Worm (Caenorhabditis elegans) whole organism, mixed stage, embryonic: Measurements from ENCODE around the gene C08F8.3.
"Not testable (repeated sequence)": the region's sequence is repeated elsewhere in the genome, so short reads cannot be mapped to it uniquely, and the experiment has no call there.

ENCODE experiments used
- blmp-1 ChIP-seq: fragments of 150-350 bp; optimal IDR thresholded peaks from 2 replicates; lab custom pipeline; 2014; ENCODE audit warnings: missing biosample characterization, missing genetic modification characterization
- ceh-39 ChIP-seq: fragments of 150-350 bp; optimal IDR thresholded peaks from 2 replicates; lab custom pipeline; 2014; ENCODE audit warnings: missing biosample characterization, missing genetic modification characterization
- ceh-83 ChIP-seq: fragments of 200-800 bp; sonication (Bioruptor generic); optimal IDR thresholded peaks from 2 replicates; lab custom pipeline; 2018; ENCODE audit warnings: mild to moderate bottlenecking, missing genetic modification characterization, missing compliant biosample characterization
- drap-1 ChIP-seq: fragments of 200-800 bp; sonication (Bioruptor generic); optimal IDR thresholded peaks from 3 replicates; lab custom pipeline; 2018; ENCODE audit warnings: mild to moderate bottlenecking, missing genetic modification characterization, missing compliant biosample characterization
- elt-1 ChIP-seq: sonication (generic microtip); optimal IDR thresholded peaks from 2 replicates; lab custom pipeline; 2017; ENCODE audit warnings: missing genetic modification characterization, mild to moderate bottlenecking, missing compliant biosample characterization, antibody characterized with exemption, moderate library complexity, borderline replicate concordance; ENCODE audit not compliant: insufficient read depth
- ham-2 ChIP-seq: fragments of 200-800 bp; sonication (Bioruptor generic); optimal IDR thresholded peaks from 2 replicates; lab custom pipeline; 2018; ENCODE audit warnings: mild to moderate bottlenecking, missing genetic modification characterization, missing compliant biosample characterization
- hlh-1 ChIP-seq: fragments of 150-350 bp; optimal IDR thresholded peaks from 2 replicates; lab custom pipeline; 2014; ENCODE audit warnings: missing biosample characterization, missing genetic modification reagents, missing genetic modification characterization
- lin-13 ChIP-seq: fragments of 150-350 bp; optimal IDR thresholded peaks from 2 replicates; lab custom pipeline; 2014; ENCODE audit warnings: missing biosample characterization, missing genetic modification characterization
- lin-32 ChIP-seq: fragments of 200-800 bp; sonication (Bioruptor generic); optimal IDR thresholded peaks from 2 replicates; lab custom pipeline; 2018; ENCODE audit warnings: mild to moderate bottlenecking, missing genetic modification characterization, missing compliant biosample characterization
- lsy-2 ChIP-seq: fragments of 150-350 bp; optimal IDR thresholded peaks from 2 replicates; lab custom pipeline; 2014; ENCODE audit warnings: missing biosample characterization, missing genetic modification characterization
- mep-1 ChIP-seq: fragments of 150-350 bp; optimal IDR thresholded peaks from 2 replicates; lab custom pipeline; 2017; ENCODE audit warnings: missing biosample characterization, missing genetic modification reagents, missing genetic modification characterization, inconsistent platforms
- nhr-12 ChIP-seq: fragments of 150-350 bp; optimal IDR thresholded peaks from 2 replicates; lab custom pipeline; 2014; ENCODE audit warnings: missing biosample characterization, missing genetic modification characterization
- nhr-237 ChIP-seq: fragments of 150-350 bp; optimal IDR thresholded peaks from 2 replicates; lab custom pipeline; 2014; ENCODE audit warnings: missing biosample characterization, missing genetic modification characterization
- nhr-28 ChIP-seq: fragments of 150-350 bp; optimal IDR thresholded peaks from 2 replicates; lab custom pipeline; 2014; ENCODE audit warnings: missing biosample characterization, missing genetic modification characterization
- pha-4 ChIP-seq: fragments of 150-350 bp; optimal IDR thresholded peaks from 2 replicates; lab custom pipeline; 2018; ENCODE audit warnings: missing biosample characterization, missing genetic modification reagents, missing genetic modification characterization
- sem-2 ChIP-seq: fragments of 200-800 bp; sonication (Bioruptor generic); optimal IDR thresholded peaks from 2 replicates; lab custom pipeline; 2018; ENCODE audit warnings: mild to moderate bottlenecking, missing genetic modification characterization, missing compliant biosample characterization
- snpc-4 ChIP-seq: fragments of 150-350 bp; optimal IDR thresholded peaks from 2 replicates; lab custom pipeline; 2014; ENCODE audit warnings: missing biosample characterization, missing genetic modification characterization
- sptf-1 ChIP-seq: sonication (generic microtip); optimal IDR thresholded peaks from 2 replicates; lab custom pipeline; 2017; ENCODE audit warnings: mild to moderate bottlenecking, missing genetic modification characterization, moderate library complexity, missing compliant biosample characterization
- unc-120 ChIP-seq: sonication (generic microtip); optimal IDR thresholded peaks from 2 replicates; lab custom pipeline; 2017; ENCODE audit warnings: missing genetic modification characterization, missing compliant biosample characterization; ENCODE audit not compliant: poor library complexity, severe bottlenecking
- unc-62 ChIP-seq: fragments of 150-350 bp; optimal IDR thresholded peaks from 2 replicates; lab custom pipeline; 2014; ENCODE audit warnings: missing biosample characterization, missing genetic modification reagents, missing genetic modification characterization
- ztf-11 ChIP-seq: fragments of 150-350 bp; optimal IDR thresholded peaks from 2 replicates; lab custom pipeline; 2014; ENCODE audit warnings: missing biosample characterization, missing genetic modification characterization

Gene C08F8.3

ce11 chrIV:11186729-11187128 lies 31.9 kb downstream of the C08F8.3 start, which contains the start of gene sdz-27:
Gene sdz-27, plus strand, starts transcription at chrIV:11187029.
- TF ChIP-seq snpc-4 (tag; lab: Kevin White, UChicago) (no peak), unc-62 (GFP tag; lab: Kevin White, UChicago) (no peak)

ce11 chrIV:11189411-11189810 lies 34.6 kb downstream of the C08F8.3 start, which contains the start of gene fbxb-79:
Gene fbxb-79, minus strand, starts transcription at chrIV:11189511.
- TF ChIP-seq sptf-1 (tag; lab: Kevin White, UChicago): no peak
- TF ChIP-seq lin-32 (GFP tag; lab: Kevin White, UChicago): no peak
- no peak for TF ChIP-seq lin-13 (tag; lab: Kevin White, UChicago)
- no peak for TF ChIP-seq pha-4
- TF ChIP-seq unc-120 (tag; lab: Kevin White, UChicago): no peak
- TF ChIP-seq sem-2 (GFP tag; lab: Kevin White, UChicago): no peak
- TF ChIP-seq nhr-237 (tag; lab: Kevin White, UChicago): no peak
- no peak for TF ChIP-seq ztf-11 (tag; lab: Kevin White, UChicago)
- TF ChIP-seq ceh-39 (tag; lab: Kevin White, UChicago): no peak
- no peak for TF ChIP-seq lsy-2
- no peak for TF ChIP-seq drap-1 (GFP tag; lab: Kevin White, UChicago)
- no peak for TF ChIP-seq elt-1 (tag; lab: Kevin White, UChicago)
- no peak for TF ChIP-seq nhr-28 (tag; lab: Kevin White, UChicago)
- no peak for TF ChIP-seq mep-1 (tag; lab: Kevin White, UChicago)
- no peak for TF ChIP-seq unc-62 (GFP tag; lab: Kevin White, UChicago)
- TF ChIP-seq ceh-83: no peak
- TF ChIP-seq snpc-4 (tag; lab: Kevin White, UChicago): no peak

- TF ChIP-seq hlh-1, blmp-1, ceh-39 (tag; lab: Kevin White, UChicago): not testable (repeated sequence)
These were observed 44.1 kb downstream of the C08F8.3 start, which contains the start of gene R07H5.16 for ce11 chrIV:11198983-11199382. Gene R07H5.16, plus strand, starts transcription at chrIV:11199330.

- not testable (repeated sequence) for TF ChIP-seq ham-2 (GFP tag; lab: Kevin White, UChicago); nhr-12; ceh-39 (tag; lab: Kevin White, UChicago)
These were observed 47.5 kb downstream of the C08F8.3 start, which contains the start of gene R07H5.11 for ce11 chrIV:11202389-11202788. Gene R07H5.11, plus strand, starts transcription at chrIV:11202768.
